Fruit fly (Drosophila melanogaster) whole organism, embryonic: ENCODE data around the gene CG42395.

Source experiments
- Antp ChIP-seq: fragments of 200-800 bp; sonication (Bioruptor generic); optimal IDR thresholded peaks from 3 replicates; lab custom pipeline; 2016; ENCODE audit warnings: missing biosample characterization, missing genetic modification characterization
- Bdp1 ChIP-seq: fragments of 200-800 bp; sonication (Bioruptor generic); optimal IDR thresholded peaks from 3 replicates; lab custom pipeline; 2016; ENCODE audit warnings: missing biosample characterization, missing genetic modification characterization
- CG10979 ChIP-seq: fragments of 200-800 bp; sonication (Bioruptor generic); optimal IDR thresholded peaks from 2 replicates; lab custom pipeline; 2018; ENCODE audit warnings: missing biosample characterization, mild to moderate bottlenecking, missing genetic modification characterization, moderate library complexity
- CG11085 ChIP-seq: fragments of 200-800 bp; sonication (Bioruptor generic); IDR thresholded peaks from 2 replicates; pipeline ENCODE4 v1.3.6; 2022; ENCODE audit warnings: missing biosample characterization, missing genetic modification characterization
- CG12155 ChIP-seq: fragments of 200-800 bp; sonication (Bioruptor generic); optimal IDR thresholded peaks from 3 replicates; lab custom pipeline; 2016; ENCODE audit warnings: missing biosample characterization, missing genetic modification characterization
- CG13296 ChIP-seq: fragments of 200-800 bp; sonication (Bioruptor generic); optimal IDR thresholded peaks from 3 replicates; lab custom pipeline; 2018; ENCODE audit warnings: missing biosample characterization, mild to moderate bottlenecking, missing genetic modification characterization
- CG13624 ChIP-seq: fragments of 200-800 bp; sonication (Bioruptor generic); optimal IDR thresholded peaks from 2 replicates; lab custom pipeline; 2016; ENCODE audit warnings: missing biosample characterization, missing genetic modification characterization
- CG18011 ChIP-seq: fragments of 200-800 bp; sonication (Bioruptor generic); optimal IDR thresholded peaks from 2 replicates; lab custom pipeline; 2017; ENCODE audit warnings: missing biosample characterization, missing genetic modification characterization, mild to moderate bottlenecking, moderate library complexity, missing genotype
- CG30020 ChIP-seq: fragments of 200-800 bp; optimal IDR thresholded peaks from 2 replicates; lab custom pipeline; 2019; ENCODE audit warnings: missing biosample characterization, mild to moderate bottlenecking, missing genetic modification characterization, moderate library complexity
- CG4328 ChIP-seq: fragments of 200-800 bp; sonication (Bioruptor generic); optimal IDR thresholded peaks from 3 replicates; lab custom pipeline; 2017; ENCODE audit warnings: missing biosample characterization, missing genetic modification reagents, missing genetic modification characterization
- CG4617 ChIP-seq: fragments of 200-800 bp; sonication (Bioruptor generic); optimal IDR thresholded peaks from 3 replicates; lab custom pipeline; 2016; ENCODE audit warnings: missing biosample characterization, missing genetic modification characterization, borderline replicate concordance
- CG4730 ChIP-seq: fragments of 200-800 bp; sonication (Bioruptor generic); IDR thresholded peaks from 2 replicates; pipeline ENCODE4 v1.3.6; 2022; ENCODE audit warnings: missing biosample characterization, missing genetic modification characterization
- CG6654 ChIP-seq: fragments of 200-800 bp; sonication (Bioruptor generic); optimal IDR thresholded peaks from 2 replicates; lab custom pipeline; 2017; ENCODE audit warnings: missing biosample characterization, mild to moderate bottlenecking, missing genetic modification characterization
- CG6689 ChIP-seq: fragments of 200-800 bp; sonication (Bioruptor generic); IDR thresholded peaks from 2 replicates; pipeline ENCODE4 v1.3.6; 2022; ENCODE audit warnings: missing biosample characterization, missing genetic modification characterization
- CG8089 ChIP-seq: fragments of 200-800 bp; sonication (Bioruptor generic); optimal IDR thresholded peaks from 3 replicates; lab custom pipeline; 2016; ENCODE audit warnings: missing biosample characterization, missing genetic modification characterization
- CG8765 ChIP-seq: fragments of 200-800 bp; sonication (Bioruptor generic); IDR thresholded peaks from 2 replicates; pipeline ENCODE4 v1.3.6; 2022; ENCODE audit warnings: missing biosample characterization, missing genetic modification characterization
- CG9609 ChIP-seq: fragments of 200-800 bp; sonication (Bioruptor generic); optimal IDR thresholded peaks from 3 replicates; lab custom pipeline; 2016; ENCODE audit warnings: missing biosample characterization, missing genetic modification characterization
- CHES-1-like ChIP-seq: fragments of 200-800 bp; sonication (Bioruptor generic); optimal IDR thresholded peaks from 2 replicates; lab custom pipeline; 2016; ENCODE audit warnings: missing biosample characterization, missing genetic modification characterization
- CTCF ChIP-seq: fragments of 200-800 bp; sonication (Bioruptor generic); optimal IDR thresholded peaks from 2 replicates; lab custom pipeline; 2017; ENCODE audit warnings: missing biosample characterization, mild to moderate bottlenecking, missing genetic modification characterization, moderate library complexity
- D19B ChIP-seq: fragments of 200-800 bp; sonication (Bioruptor generic); optimal IDR thresholded peaks from 2 replicates; lab custom pipeline; 2017; ENCODE audit warnings: missing biosample characterization, mild to moderate bottlenecking, missing genetic modification characterization
- Dek ChIP-seq: fragments of 200-800 bp; sonication (Bioruptor generic); optimal IDR thresholded peaks from 3 replicates; lab custom pipeline; 2019; ENCODE audit warnings: missing biosample characterization, mild to moderate bottlenecking, missing genetic modification characterization, moderate library complexity
- Dll ChIP-seq: fragments of 200-800 bp; sonication (Bioruptor generic); IDR thresholded peaks from 4 replicates; pipeline ENCODE4 v1.3.6; 2022; ENCODE audit warnings: missing biosample characterization, missing genetic modification characterization; ENCODE audit not compliant: partially characterized antibody
- Dref ChIP-seq: fragments of 200-800 bp; sonication (Bioruptor generic); IDR thresholded peaks from 2 replicates; pipeline ENCODE4 v1.3.6; 2022; ENCODE audit warnings: missing biosample characterization, missing genetic modification characterization
- Hr39 ChIP-seq: fragments of >200 bp; optimal IDR thresholded peaks from 2 replicates; lab custom pipeline; 2017
- MTF-1 ChIP-seq: fragments of 200-800 bp; sonication (Bioruptor generic); optimal IDR thresholded peaks from 2 replicates; lab custom pipeline; 2018; ENCODE audit warnings: missing biosample characterization, mild to moderate bottlenecking, missing genetic modification characterization, borderline replicate concordance
- Mad ChIP-seq: fragments of 200-800 bp; sonication (Bioruptor generic); optimal IDR thresholded peaks from 2 replicates; lab custom pipeline; 2016; ENCODE audit warnings: missing biosample characterization, missing genetic modification characterization
- Neu2 ChIP-seq: fragments of 200-800 bp; sonication (Bioruptor generic); optimal IDR thresholded peaks from 3 replicates; lab custom pipeline; 2016; ENCODE audit warnings: missing biosample characterization, missing genetic modification characterization, borderline replicate concordance
- Oli ChIP-seq: fragments of 200-800 bp; sonication (Bioruptor generic); optimal IDR thresholded peaks from 2 replicates; lab custom pipeline; 2018; ENCODE audit warnings: missing biosample characterization, mild to moderate bottlenecking, missing genetic modification characterization, moderate library complexity
- Optix ChIP-seq: fragments of 200-800 bp; sonication (Bioruptor generic); IDR thresholded peaks from 3 replicates; pipeline ENCODE4 v1.3.6; 2022; ENCODE audit warnings: missing biosample characterization, missing genetic modification characterization
- ash1 ChIP-seq: fragments of 200-800 bp; sonication (Bioruptor generic); optimal IDR thresholded peaks from 2 replicates; lab custom pipeline; 2018; ENCODE audit warnings: missing biosample characterization, mild to moderate bottlenecking, missing genetic modification characterization
- cad ChIP-seq: fragments of >200 bp; optimal IDR thresholded peaks from 2 replicates; lab custom pipeline; 2017; ENCODE audit warnings: missing biosample characterization, missing genetic modification characterization
- dan ChIP-seq: fragments of 200-800 bp; sonication (Bioruptor generic); IDR thresholded peaks from 2 replicates; pipeline ENCODE4 v1.3.6; 2022; ENCODE audit warnings: missing biosample characterization, missing genetic modification characterization
- dpn ChIP-seq, 2 experiments: fragments of 200-800 bp; sonication (Bioruptor generic); optimal IDR thresholded peaks; 3 replicates each; lab custom pipeline; 2016; ENCODE audit warnings: missing biosample characterization in 2 of 2, missing genetic modification characterization in 2 of 2
- grau ChIP-seq: fragments of 200-800 bp; optimal IDR thresholded peaks from 3 replicates; lab custom pipeline; 2019; ENCODE audit warnings: missing biosample characterization, mild to moderate bottlenecking, missing genetic modification characterization, moderate library complexity
- hb ChIP-seq: fragments of 200-800 bp; sonication (Bioruptor generic); IDR thresholded peaks from 3 replicates; pipeline ENCODE4 v1.3.6; 2022; ENCODE audit warnings: missing biosample characterization, missing genetic modification characterization; ENCODE audit not compliant: partially characterized antibody
- hkb ChIP-seq, 2 experiments: fragments of 200-800 bp in 1 of 2; fragments of >200 bp in 1 of 2; sonication (Bioruptor generic) in 1 of 2; IDR thresholded peaks in 1 of 2; optimal IDR thresholded peaks in 1 of 2; 2 replicates each; pipeline versions ENCODE4 v1.3.6 to Lab custom; 2017 to 2022; ENCODE audit warnings: missing biosample characterization in 1 of 2, missing genetic modification characterization in 1 of 2
- jigr1 ChIP-seq: fragments of 200-800 bp; sonication (Bioruptor generic); IDR thresholded peaks from 3 replicates; pipeline ENCODE4 v1.3.6; 2022; ENCODE audit warnings: missing biosample characterization, missing genetic modification characterization
- lov ChIP-seq, 2 experiments: fragments of 200-800 bp in 1 of 2; fragments of >200 bp in 1 of 2; sonication (Bioruptor generic) in 1 of 2; IDR thresholded peaks in 1 of 2; optimal IDR thresholded peaks in 1 of 2; 2 replicates in 1 of 2; 3 replicates in 1 of 2; pipeline versions ENCODE4 v1.3.6 to Lab custom; 2017 to 2022; ENCODE audit warnings: missing biosample characterization in 1 of 2, missing genetic modification characterization in 1 of 2
- maf-S ChIP-seq: fragments of 200-800 bp; sonication (Bioruptor generic); optimal IDR thresholded peaks from 2 replicates; lab custom pipeline; 2016; ENCODE audit warnings: missing biosample characterization, missing genetic modification characterization
- pho ChIP-seq: fragments of 200-800 bp; sonication (Bioruptor generic); optimal IDR thresholded peaks from 2 replicates; lab custom pipeline; 2016; ENCODE audit warnings: missing biosample characterization, missing genetic modification characterization
- pita ChIP-seq: fragments of 200-800 bp; sonication (Bioruptor generic); optimal IDR thresholded peaks from 2 replicates; lab custom pipeline; 2017; ENCODE audit warnings: missing biosample characterization, mild to moderate bottlenecking, missing genetic modification characterization
- pum ChIP-seq: fragments of 200-800 bp; sonication (Bioruptor generic); optimal IDR thresholded peaks from 2 replicates; lab custom pipeline; 2016; ENCODE audit warnings: missing biosample characterization, missing genetic modification characterization
- ro ChIP-seq: fragments of 200-800 bp; sonication (Bioruptor generic); IDR thresholded peaks from 2 replicates; pipeline ENCODE4 v1.3.6; 2022; ENCODE audit warnings: missing biosample characterization, missing genetic modification characterization
- slbo ChIP-seq: fragments of 200-800 bp; sonication (Bioruptor generic); IDR thresholded peaks from 2 replicates; pipeline ENCODE4 v1.3.6; 2022; ENCODE audit warnings: missing biosample characterization, missing genetic modification characterization
- slou ChIP-seq: fragments of 200-800 bp; sonication (Bioruptor generic); optimal IDR thresholded peaks from 3 replicates; lab custom pipeline; 2016; ENCODE audit warnings: missing biosample characterization, missing genetic modification characterization
- sr ChIP-seq: fragments of 200-800 bp; sonication (Bioruptor generic); IDR thresholded peaks from 3 replicates; pipeline ENCODE4 v1.3.6; 2022; ENCODE audit warnings: missing biosample characterization, missing genetic modification characterization
- ssp ChIP-seq: fragments of 200-800 bp; sonication (Bioruptor generic); IDR thresholded peaks from 2 replicates; pipeline ENCODE4 v1.3.6; 2022; ENCODE audit warnings: missing biosample characterization, missing genetic modification characterization
- sug ChIP-seq: fragments of 200-800 bp; optimal IDR thresholded peaks from 2 replicates; lab custom pipeline; 2019; ENCODE audit warnings: missing biosample characterization, mild to moderate bottlenecking, missing genetic modification characterization, moderate library complexity
- trh ChIP-seq: fragments of 200-800 bp; sonication (Bioruptor generic); optimal IDR thresholded peaks from 2 replicates; lab custom pipeline; 2016; ENCODE audit warnings: missing biosample characterization, missing genetic modification characterization
- zfh2 ChIP-seq: fragments of 200-800 bp; sonication (Bioruptor generic); optimal IDR thresholded peaks from 2 replicates; lab custom pipeline; 2016; ENCODE audit warnings: missing biosample characterization, missing genetic modification characterization

The CG42395 gene

dm6 chrX:9579918-9580521 is 4.0 kb upstream of the CG42395 start, which contains the start of gene LPCAT (continued):
- TF ChIP-seq slbo (peak; percentile 93), cad (no peak), sug (no peak), CG6654 (no peak), CG4328 (GFP tag; lab: Kevin White, UChicago) (peak; percentile 31), Hr39 (no peak), Dref (GFP tag; lab: Robert Waterston, UW) (peak; percentile 53), lov (optimal IDR thresholded peaks at IDR 0.05; lab: Kevin White, UChicago) (no peak), lov (GFP tag; IDR thresholded peaks at IDR 0.05; lab: Robert Waterston, UW) (peak; percentile 70; the same call in 2 of the 3 replicates), pita (GFP tag; lab: Kevin White, UChicago) (no peak), dan (GFP tag; lab: Robert Waterston, UW) (no peak), Bdp1 (GFP tag; lab: Kevin White, UChicago) (peak; percentile 45), D19B (peak; percentile 50), pho (GFP tag; lab: Kevin White, UChicago) (peak; percentile 60), Mad (GFP tag; lab: Kevin White, UChicago) (peak; percentile 39), CG10979 (peak; percentile 63), CG30020 (tag; lab: Kevin White, UChicago) (no peak), zfh2 (GFP tag; lab: Kevin White, UChicago) (peak; percentile 80), pum (GFP tag; lab: Kevin White, UChicago) (peak; percentile 83), CG4730 (peak; percentile 50), sr (GFP tag; lab: Robert Waterston, UW) (no peak; the same call in 2 of the 3 replicates), CHES-1-like (GFP tag; lab: Kevin White, UChicago) (peak; percentile 63), dpn (GFP tag; optimal IDR thresholded peaks at IDR 0.05; lab: Kevin White, UChicago) (peak; percentile 70 to 90), slou (GFP tag; lab: Kevin White, UChicago) (peak; percentile 80), hb (GFP tag; lab: Robert Waterston, UW) (no peak), CG6689 (peak; percentile 77), MTF-1 (GFP tag; lab: Kevin White, UChicago) (peak; percentile 19), CG12155 (GFP tag; lab: Kevin White, UChicago) (peak; percentile 85), Oli (tag; lab: Kevin White, UChicago) (peak; percentile 41), CG4617 (GFP tag; lab: Kevin White, UChicago) (peak; percentile 19), Dll (GFP tag; lab: Robert Waterston, UW) (peak; percentile 89), CG13296 (peak; percentile 58), Dek (no peak), CTCF (GFP tag; lab: Kevin White, UChicago) (peak; percentile 50), CG8089 (GFP tag; lab: Kevin White, UChicago) (peak; percentile 58), CG11085 (GFP tag; lab: Robert Waterston, UW) (peak; percentile 74; the same call in 1 of the 2 replicates), ro (GFP tag; lab: Robert Waterston, UW) (0 out of 2 replicates have a peak, but pooled peaks have one; percentile 28), maf-S (GFP tag; lab: Kevin White, UChicago) (peak; percentile 61), jigr1 (GFP tag; lab: Robert Waterston, UW) (0 out of 3 replicates have a peak, but pooled peaks have one; percentile 52), grau (tag; lab: Kevin White, UChicago) (peak; percentile 28), ash1 (no peak), hkb (optimal IDR thresholded peaks at IDR 0.05; lab: Kevin White, UChicago) (peak; percentile 95), hkb (GFP tag; IDR thresholded peaks at IDR 0.05; lab: Robert Waterston, UW) (peak; percentile 77), Optix (no peak), ssp (GFP tag; lab: Robert Waterston, UW) (peak; percentile 70), Neu2 (GFP tag; lab: Kevin White, UChicago) (no peak), CG13624 (GFP tag; lab: Kevin White, UChicago) (peak; percentile 85), CG9609 (GFP tag; lab: Kevin White, UChicago) (peak; percentile 50), trh (GFP tag; lab: Kevin White, UChicago) (peak; percentile 54), CG18011 (peak; percentile 14), CG8765 (GFP tag; lab: Robert Waterston, UW) (peak; percentile 53; the same call in 1 of the 2 replicates), Antp (peak; percentile 75)
